Fruit fly (Drosophila melanogaster) whole organism, embryonic: Measurements from ENCODE around the gene Mtl.
A peak's percentile ranks its signal among the peaks of the same experiment; 100 is the strongest.

Experiments used
- CG11456 ChIP-seq: fragments of 200-800 bp; sonication (Bioruptor generic); IDR thresholded peaks from 3 replicates; pipeline ENCODE4 v1.3.6; 2022; ENCODE audit warnings: missing biosample characterization, missing genetic modification characterization
- CG11504 ChIP-seq: fragments of 200-800 bp; sonication (Bioruptor generic); optimal IDR thresholded peaks from 3 replicates; lab custom pipeline; 2019; ENCODE audit warnings: missing biosample characterization, mild to moderate bottlenecking, missing genetic modification characterization, moderate library complexity
- CG12071 ChIP-seq: fragments of 200-800 bp; sonication (Bioruptor generic); optimal IDR thresholded peaks from 3 replicates; lab custom pipeline; 2018; ENCODE audit warnings: missing biosample characterization, mild to moderate bottlenecking, missing genetic modification characterization
- CG1233 ChIP-seq: fragments of 200-800 bp; sonication (Bioruptor generic); optimal IDR thresholded peaks from 4 replicates; lab custom pipeline; 2018; ENCODE audit warnings: missing biosample characterization, mild to moderate bottlenecking, missing genetic modification characterization
- CG12391 ChIP-seq: fragments of 200-800 bp; sonication (Bioruptor generic); optimal IDR thresholded peaks from 3 replicates; lab custom pipeline; 2018; ENCODE audit warnings: missing biosample characterization, mild to moderate bottlenecking, missing genetic modification characterization, moderate library complexity
- CG13287 ChIP-seq: fragments of 200-800 bp; sonication (Bioruptor generic); IDR thresholded peaks from 2 replicates; pipeline ENCODE4 v1.3.6; 2022; ENCODE audit warnings: missing biosample characterization, missing genetic modification characterization; ENCODE audit not compliant: partially characterized antibody
- CG14050 ChIP-seq: fragments of 200-800 bp; sonication (Bioruptor generic); IDR thresholded peaks from 3 replicates; pipeline ENCODE4 v1.3.6; 2022; ENCODE audit warnings: missing biosample characterization, missing genetic modification characterization
- CG14860 ChIP-seq: fragments of 200-800 bp; sonication (Bioruptor generic); IDR thresholded peaks from 3 replicates; pipeline ENCODE4 v1.3.6; 2022; ENCODE audit warnings: missing biosample characterization, missing genetic modification characterization; ENCODE audit not compliant: partially characterized antibody
- CG16779 ChIP-seq: fragments of 200-800 bp; sonication (Bioruptor generic); IDR thresholded peaks from 2 replicates; pipeline ENCODE4 v1.3.6; 2022; ENCODE audit warnings: missing biosample characterization, missing genetic modification characterization
- CG17186 ChIP-seq: fragments of 200-800 bp; sonication (Bioruptor generic); optimal IDR thresholded peaks from 3 replicates; lab custom pipeline; 2017; ENCODE audit warnings: missing biosample characterization, missing genetic modification reagents, missing genetic modification characterization
- CG17829 ChIP-seq: fragments of 200-800 bp; optimal IDR thresholded peaks from 2 replicates; lab custom pipeline; 2019; ENCODE audit warnings: missing biosample characterization, mild to moderate bottlenecking, missing genetic modification characterization, moderate library complexity
- CG18599 ChIP-seq: fragments of 200-800 bp; sonication (Bioruptor generic); optimal IDR thresholded peaks from 3 replicates; lab custom pipeline; 2017; ENCODE audit warnings: missing biosample characterization, missing genetic modification characterization, mild to moderate bottlenecking, moderate library complexity, missing genetic modification reagents
- CG30403 ChIP-seq: fragments of 200-800 bp; sonication (Bioruptor generic); optimal IDR thresholded peaks from 3 replicates; lab custom pipeline; 2016; ENCODE audit warnings: missing biosample characterization, missing genetic modification characterization
- CG32532 ChIP-seq: fragments of 200-800 bp; sonication (Bioruptor generic); IDR thresholded peaks from 2 replicates; pipeline ENCODE4 v1.3.6; 2022; ENCODE audit warnings: missing biosample characterization, missing genetic modification characterization
- CG3281 ChIP-seq: fragments of 200-800 bp; sonication (Bioruptor generic); optimal IDR thresholded peaks from 3 replicates; lab custom pipeline; 2017; ENCODE audit warnings: missing biosample characterization, mild to moderate bottlenecking, missing genetic modification characterization
- CG34422 ChIP-seq: fragments of 200-800 bp; sonication (Bioruptor generic); IDR thresholded peaks from 3 replicates; pipeline ENCODE4 v1.3.6; 2022; ENCODE audit warnings: missing biosample characterization, missing genetic modification characterization
- CG3838 ChIP-seq: fragments of 200-800 bp; sonication (Bioruptor generic); optimal IDR thresholded peaks from 3 replicates; lab custom pipeline; 2016; ENCODE audit warnings: missing biosample characterization, missing genetic modification characterization
- CG5245 ChIP-seq: fragments of 200-800 bp; sonication (Bioruptor generic); optimal IDR thresholded peaks from 3 replicates; lab custom pipeline; 2016; ENCODE audit warnings: missing biosample characterization, missing genetic modification characterization
- CG6254 ChIP-seq: fragments of 200-800 bp; sonication (Bioruptor generic); optimal IDR thresholded peaks from 3 replicates; lab custom pipeline; 2017; ENCODE audit warnings: mild to moderate bottlenecking, missing biosample characterization, missing genetic modification reagents, missing genetic modification characterization
- CG7372 ChIP-seq: fragments of 200-800 bp; sonication (Bioruptor generic); IDR thresholded peaks from 2 replicates; pipeline ENCODE4 v1.3.6; 2022; ENCODE audit warnings: missing biosample characterization, missing genetic modification characterization
- CG7556 ChIP-seq: fragments of 200-800 bp; sonication (Bioruptor generic); optimal IDR thresholded peaks from 2 replicates; lab custom pipeline; 2017; ENCODE audit warnings: missing biosample characterization, mild to moderate bottlenecking, missing genetic modification characterization
- Deaf1 ChIP-seq: fragments of 200-800 bp; optimal IDR thresholded peaks from 3 replicates; lab custom pipeline; 2019; ENCODE audit warnings: missing biosample characterization, mild to moderate bottlenecking, missing genetic modification characterization, moderate library complexity
- H2.0 ChIP-seq: fragments of 200-800 bp; sonication (Bioruptor generic); IDR thresholded peaks from 2 replicates; pipeline ENCODE4 v1.3.6; 2022; ENCODE audit warnings: missing biosample characterization, missing genetic modification characterization
- HLHmδ ChIP-seq: fragments of 200-800 bp; sonication (Bioruptor generic); optimal IDR thresholded peaks from 2 replicates; lab custom pipeline; 2018; ENCODE audit warnings: missing biosample characterization, mild to moderate bottlenecking, missing genetic modification characterization, moderate library complexity
- Hmr ChIP-seq: fragments of 200-800 bp; sonication (Bioruptor generic); optimal IDR thresholded peaks from 3 replicates; lab custom pipeline; 2017; ENCODE audit warnings: mild to moderate bottlenecking, missing biosample characterization, missing genetic modification reagents, missing genetic modification characterization
- Hr39 ChIP-seq: fragments of >200 bp; optimal IDR thresholded peaks from 2 replicates; lab custom pipeline; 2017
- Med ChIP-seq: fragments of 200-800 bp; sonication (Bioruptor generic); peaks from one replicate; lab custom pipeline; 2016; ENCODE audit warnings: missing biosample characterization, missing genetic modification characterization, mild to moderate bottlenecking, inconsistent platforms, moderate library complexity
- Meics ChIP-seq: fragments of 200-800 bp; sonication (Bioruptor generic); optimal IDR thresholded peaks from 2 replicates; lab custom pipeline; 2017; ENCODE audit warnings: missing biosample characterization, mild to moderate bottlenecking, missing genetic modification characterization
- NFAT ChIP-seq: fragments of 200-800 bp; sonication (Bioruptor generic); IDR thresholded peaks from 2 replicates; pipeline ENCODE4 v1.3.6; 2022; ENCODE audit warnings: missing biosample characterization, missing genetic modification characterization
- Nf-YC ChIP-seq: fragments of 200-800 bp; optimal IDR thresholded peaks from 3 replicates; lab custom pipeline; 2019; ENCODE audit warnings: missing biosample characterization, mild to moderate bottlenecking, missing genetic modification characterization, moderate library complexity
- Poxn ChIP-seq: fragments of 200-800 bp; sonication (Bioruptor generic); IDR thresholded peaks from 2 replicates; pipeline ENCODE4 v1.3.6; 2022; ENCODE audit warnings: missing biosample characterization, missing genetic modification characterization
- Spps ChIP-seq: fragments of 200-800 bp; sonication (Bioruptor generic); optimal IDR thresholded peaks from 2 replicates; lab custom pipeline; 2018; ENCODE audit warnings: missing biosample characterization, mild to moderate bottlenecking, missing genetic modification characterization
- Taf1 ChIP-seq: fragments of 200-800 bp; sonication (Bioruptor generic); IDR thresholded peaks from 2 replicates; pipeline ENCODE4 v1.3.6; 2022; ENCODE audit warnings: missing biosample characterization, missing genetic modification characterization
- YL-1 ChIP-seq: fragments of 200-800 bp; sonication (Bioruptor generic); optimal IDR thresholded peaks from 3 replicates; lab custom pipeline; 2017; ENCODE audit warnings: missing biosample characterization, mild to moderate bottlenecking, missing genetic modification characterization
- bigmax ChIP-seq: fragments of 200-800 bp; sonication (Bioruptor generic); optimal IDR thresholded peaks from 2 replicates; lab custom pipeline; 2018; ENCODE audit warnings: missing biosample characterization, mild to moderate bottlenecking, missing genetic modification characterization
- cg ChIP-seq: fragments of 200-800 bp; sonication (Bioruptor generic); optimal IDR thresholded peaks from 3 replicates; lab custom pipeline; 2019; ENCODE audit warnings: missing biosample characterization, mild to moderate bottlenecking, missing genetic modification characterization, moderate library complexity
- chinmo ChIP-seq: fragments of 200-800 bp; sonication (Bioruptor generic); IDR thresholded peaks from 4 replicates; pipeline ENCODE4 v1.3.6; 2022; ENCODE audit warnings: missing biosample characterization, missing genetic modification characterization; ENCODE audit not compliant: partially characterized antibody
- chm ChIP-seq: fragments of 200-800 bp; sonication (Bioruptor generic); IDR thresholded peaks from 2 replicates; pipeline ENCODE4 v1.3.6; 2022; ENCODE audit warnings: missing biosample characterization, missing genetic modification characterization
- ci ChIP-seq: fragments of 200-800 bp; sonication (Bioruptor generic); IDR thresholded peaks from 3 replicates; pipeline ENCODE4 v1.3.6; 2022; ENCODE audit warnings: missing biosample characterization, missing genetic modification characterization
- crc ChIP-seq: fragments of 200-800 bp; sonication (Bioruptor generic); optimal IDR thresholded peaks from 2 replicates; lab custom pipeline; 2016; ENCODE audit warnings: missing biosample characterization, missing genetic modification characterization
- dan ChIP-seq: fragments of 200-800 bp; sonication (Bioruptor generic); IDR thresholded peaks from 2 replicates; pipeline ENCODE4 v1.3.6; 2022; ENCODE audit warnings: missing biosample characterization, missing genetic modification characterization
- ewg ChIP-seq: fragments of 200-800 bp; sonication (Bioruptor generic); optimal IDR thresholded peaks from 3 replicates; lab custom pipeline; 2017; ENCODE audit warnings: mild to moderate bottlenecking, missing biosample characterization, missing genetic modification reagents, missing genetic modification characterization
- gce ChIP-seq: fragments of 200-800 bp; sonication (Bioruptor generic); IDR thresholded peaks from 3 replicates; pipeline ENCODE4 v1.3.6; 2022; ENCODE audit warnings: missing biosample characterization, missing genetic modification characterization
- hkb ChIP-seq, 2 experiments: fragments of 200-800 bp in 1 of 2; fragments of >200 bp in 1 of 2; sonication (Bioruptor generic) in 1 of 2; IDR thresholded peaks in 1 of 2; optimal IDR thresholded peaks in 1 of 2; 2 replicates each; pipeline versions ENCODE4 v1.3.6 to Lab custom; 2017 to 2022; ENCODE audit warnings: missing biosample characterization in 1 of 2, missing genetic modification characterization in 1 of 2
- jigr1 ChIP-seq: fragments of 200-800 bp; sonication (Bioruptor generic); IDR thresholded peaks from 3 replicates; pipeline ENCODE4 v1.3.6; 2022; ENCODE audit warnings: missing biosample characterization, missing genetic modification characterization
- prd ChIP-seq, 3 experiments: fragments of >200 bp in 2 of 3; fragments of 200-800 bp in 1 of 3; sonication (Bioruptor generic) in 1 of 3; optimal IDR thresholded peaks in 2 of 3; IDR thresholded peaks in 1 of 3; 2 replicates in 2 of 3; 3 replicates in 1 of 3; pipeline versions ENCODE4 v1.3.6 to Lab custom; 2017 to 2022; ENCODE audit warnings: missing biosample characterization in 1 of 3, missing genetic modification characterization in 1 of 3
- schlank ChIP-seq: fragments of 200-800 bp; sonication (Bioruptor generic); optimal IDR thresholded peaks from 2 replicates; lab custom pipeline; 2018; ENCODE audit warnings: missing biosample characterization, mild to moderate bottlenecking, missing genetic modification characterization
- scrt ChIP-seq: fragments of 200-800 bp; sonication (Bioruptor generic); optimal IDR thresholded peaks from 2 replicates; lab custom pipeline; 2018; ENCODE audit warnings: missing biosample characterization, mild to moderate bottlenecking, missing genetic modification characterization, moderate library complexity
- ssp ChIP-seq: fragments of 200-800 bp; sonication (Bioruptor generic); IDR thresholded peaks from 2 replicates; pipeline ENCODE4 v1.3.6; 2022; ENCODE audit warnings: missing biosample characterization, missing genetic modification characterization
- tap ChIP-seq: fragments of 200-800 bp; optimal IDR thresholded peaks from 3 replicates; lab custom pipeline; 2019; ENCODE audit warnings: missing biosample characterization, mild to moderate bottlenecking, missing genetic modification characterization, moderate library complexity

Gene Mtl

dm6 chr3R:27661971-27662489 lies 25.8 kb downstream of the Mtl start, which contains the start of gene unc80 (continued):
- TF ChIP-seq CG3281 (GFP tag; lab: Kevin White, UChicago): peak; percentile 28
- TF ChIP-seq CG17829: no peak
- TF ChIP-seq Taf1: no peak
- TF ChIP-seq hkb (optimal IDR thresholded peaks at IDR 0.05; lab: Kevin White, UChicago): no peak
- TF ChIP-seq hkb (GFP tag; IDR thresholded peaks at IDR 0.05; lab: Robert Waterston, UW): 0 out of 2 replicates have a peak, but pooled peaks have one; percentile 15
- no peak for TF ChIP-seq CG11504 (tag; lab: Kevin White, UChicago)
- TF ChIP-seq CG5245 (GFP tag; lab: Kevin White, UChicago): no peak
- TF ChIP-seq CG14050 (GFP tag; lab: Robert Waterston, UW): 0 out of 3 replicates have a peak, but pooled peaks have one; percentile 18
- peak; percentile 16 for TF ChIP-seq CG12071 (GFP tag; lab: Kevin White, UChicago)
- peak; percentile 43 for TF ChIP-seq NFAT
- no peak for TF ChIP-seq ssp (GFP tag; lab: Robert Waterston, UW)
- TF ChIP-seq CG18599: peak; percentile 81
- no peak for TF ChIP-seq CG14860 (GFP tag; lab: Robert Waterston, UW)
- TF ChIP-seq chm (GFP tag; lab: Robert Waterston, UW): no peak; the same call in 1 of the 2 replicates
- peak; percentile 51; the same call in 1 of the 2 replicates for TF ChIP-seq CG32532 (GFP tag; lab: Robert Waterston, UW)
- no peak for TF ChIP-seq jigr1
- TF ChIP-seq CG30403: no peak
- TF ChIP-seq Meics (GFP tag; lab: Kevin White, UChicago): peak; percentile 34
- TF ChIP-seq CG7372 (GFP tag; lab: Robert Waterston, UW): 0 out of 2 replicates have a peak, but pooled peaks have one; percentile 8
- no peak for TF ChIP-seq CG6254 (GFP tag; lab: Kevin White, UChicago)
- TF ChIP-seq crc (GFP tag; lab: Kevin White, UChicago): no peak
- TF ChIP-seq ci (GFP tag; lab: Robert Waterston, UW): no peak
- peak; percentile 15; the same call in 1 of the 3 replicates for TF ChIP-seq gce (GFP tag; lab: Robert Waterston, UW)
- TF ChIP-seq Hmr (GFP tag; lab: Kevin White, UChicago): peak; percentile 59
- no peak for TF ChIP-seq prd (optimal IDR thresholded peaks at IDR 0.05; lab: Kevin White, UChicago)
- 0 out of 3 replicates have a peak, but pooled peaks have one; percentile 19 for TF ChIP-seq prd (GFP tag; IDR thresholded peaks at IDR 0.05; lab: Robert Waterston, UW)
- no peak for TF ChIP-seq CG12391 (tag; lab: Kevin White, UChicago)
- TF ChIP-seq CG1233 (GFP tag; lab: Kevin White, UChicago): no peak
- peak; percentile 14 for TF ChIP-seq CG7556 (GFP tag; lab: Kevin White, UChicago)
- TF ChIP-seq Med (GFP tag; lab: Kevin White, UChicago): peak; percentile 86
- no peak for TF ChIP-seq H2.0
- TF ChIP-seq, all 482 proteins: peak for 38

dm6 chr3R:27662857-27663256 lies 26.6 kb downstream of the Mtl start:
- TF ChIP-seq tap (no peak), ewg (GFP tag; lab: Kevin White, UChicago) (peak; percentile 87), dan (GFP tag; lab: Robert Waterston, UW) (no peak), Hr39 (lab: Kevin White, UChicago) (no peak), CG17186 (no peak), CG34422 (GFP tag; lab: Robert Waterston, UW) (peak; percentile 80; the same call in 2 of the 3 replicates), Spps (no peak), Poxn (no peak), schlank (tag; lab: Kevin White, UChicago) (no peak), scrt (GFP tag; lab: Kevin White, UChicago) (peak; percentile 100), CG16779 (GFP tag; lab: Robert Waterston, UW) (no peak), chinmo (0 out of 4 replicates have a peak, but pooled peaks have one; percentile 30), CG11456 (GFP tag; lab: Robert Waterston, UW) (0 out of 3 replicates have a peak, but pooled peaks have one; percentile 17), HLHmδ (GFP tag; lab: Kevin White, UChicago) (no peak), CG3838 (no peak), CG3281 (GFP tag; lab: Kevin White, UChicago) (no peak), Deaf1 (tag; lab: Kevin White, UChicago) (no peak), YL-1 (no peak), Nf-YC (tag; lab: Kevin White, UChicago) (no peak), cg (GFP tag; lab: Kevin White, UChicago) (no peak), CG13287 (GFP tag; lab: Robert Waterston, UW) (no peak), bigmax (no peak)
